Worm (Caenorhabditis elegans): ENCODE data around the gene npp-26.

npp-26 gene

DNA sequence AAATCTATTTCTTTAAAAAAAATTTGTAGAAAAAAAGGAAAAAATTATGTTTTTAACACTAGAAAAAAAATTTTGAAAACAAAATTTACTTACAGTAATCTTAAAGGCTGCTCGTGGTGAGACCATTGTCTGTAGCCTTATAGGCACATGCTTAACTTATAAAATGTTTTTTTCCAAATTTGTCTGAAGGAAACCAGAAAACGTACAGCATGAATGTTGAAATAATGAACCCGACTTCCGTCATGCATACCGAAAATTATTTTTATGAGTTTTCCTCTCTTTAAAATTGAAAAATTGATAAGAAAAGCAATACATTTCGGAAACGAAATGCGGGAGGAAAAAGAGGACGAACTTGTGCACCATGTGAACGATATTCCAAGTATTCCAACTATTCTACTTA is 7.3 kb downstream of the npp-26 start, which contains the start of gene R11E3.2:
Gene R11E3.2 (plus strand): TSS at position 301 of the 400 bp plus-strand sequence.
- TF ChIP-seq nhr-12 (tag; optimal IDR thresholded peaks at IDR 0.05) (no peak), blmp-1 (tag; optimal IDR thresholded peaks at IDR 0.05; ENCODE audit: insufficient read depth) (no peak), nhr-10 (tag; optimal IDR thresholded peaks at IDR 0.05) (no peak), fos-1 (tag; optimal IDR thresholded peaks at IDR 0.05) (peak; percentile 29), nhr-129 (tag; optimal IDR thresholded peaks at IDR 0.05) (no peak), mdl-1 (tag; optimal IDR thresholded peaks at IDR 0.05) (no peak), elt-3 (tag; optimal IDR thresholded peaks at IDR 0.05) (no peak), crh-2 (tag; optimal IDR thresholded peaks at IDR 0.05) (no peak)

DNA sequence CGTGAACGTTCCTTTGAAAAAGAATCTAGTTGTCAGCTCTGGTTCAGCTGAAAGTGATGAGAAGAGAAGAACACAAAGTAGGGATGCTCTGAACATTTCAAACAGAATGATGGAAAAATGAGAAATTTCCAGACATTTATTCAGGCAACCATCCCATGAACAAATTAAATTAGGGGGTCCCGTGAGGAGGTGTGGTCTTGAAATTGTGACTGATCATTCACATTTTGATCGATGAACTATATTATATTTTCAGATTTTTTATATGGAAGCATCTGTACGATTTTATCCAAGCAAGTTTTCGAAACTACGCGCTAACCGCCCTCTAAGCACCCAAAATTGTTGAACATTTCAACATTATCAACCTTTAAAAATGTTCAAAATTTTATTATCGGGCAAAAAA is 11.5 kb downstream of the npp-26 start, which contains the start of gene R11E3.19:
Gene R11E3.19 (minus strand): TSS at position 101 of the 400 bp plus-strand sequence.
- no peak for TF ChIP-seq ztf-1 (GFP tag; conservative IDR thresholded peaks at IDR 0.05)
- TF ChIP-seq nhr-12 (tag; optimal IDR thresholded peaks at IDR 0.05): no peak
- TF ChIP-seq sem-4 (tag; optimal IDR thresholded peaks at IDR 0.05): no peak
- TF ChIP-seq lin-39 (tag; optimal IDR thresholded peaks at IDR 0.05): no peak
- TF ChIP-seq aly-2 (tag; optimal IDR thresholded peaks at IDR 0.05): no peak
- TF ChIP-seq lsy-2 (tag; optimal IDR thresholded peaks at IDR 0.05): no peak
- TF ChIP-seq ZK546.5 (tag; optimal IDR thresholded peaks at IDR 0.05): no peak
- TF ChIP-seq egl-27 (tag; optimal IDR thresholded peaks at IDR 0.05): no peak
- no peak for TF ChIP-seq nhr-10 (tag; optimal IDR thresholded peaks at IDR 0.05)
- no peak for TF ChIP-seq crh-2 (tag; optimal IDR thresholded peaks at IDR 0.05)
- no peak for TF ChIP-seq sma-9 (GFP tag; optimal IDR thresholded peaks at IDR 0.05)
- TF ChIP-seq sma-9 (tag; optimal IDR thresholded peaks at IDR 0.05): no peak
- TF ChIP-seq nhr-237 (tag; optimal IDR thresholded peaks at IDR 0.05): no peak
- no peak for TF ChIP-seq elt-1 (tag; optimal IDR thresholded peaks at IDR 0.05)
- TF ChIP-seq snpc-4 (tag; optimal IDR thresholded peaks at IDR 0.05): no peak
- no peak for TF ChIP-seq nhr-25 (tag; optimal IDR thresholded peaks at IDR 0.05)

DNA sequence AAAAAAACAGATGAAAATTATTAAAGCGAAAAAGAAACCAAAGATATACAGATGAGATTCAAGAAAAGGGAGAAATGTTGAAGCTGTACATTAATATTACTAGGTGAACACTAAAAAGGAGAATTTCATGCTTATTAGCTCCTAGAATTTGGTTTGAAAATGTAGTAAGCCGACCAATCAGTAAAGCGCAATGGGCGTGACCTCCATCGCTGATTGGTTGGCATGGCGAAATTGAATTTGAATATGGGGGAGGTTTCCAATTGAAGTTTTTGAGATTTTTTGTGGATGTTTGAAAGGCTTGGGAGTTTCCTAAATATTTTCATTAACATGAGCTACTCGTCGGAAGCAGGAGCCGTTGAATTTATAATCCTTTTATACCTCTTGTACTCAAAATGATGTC is 12.0 kb downstream of the npp-26 start:
- TF ChIP-seq unc-55 (GFP tag; optimal IDR thresholded peaks at IDR 0.05) (no peak), gmeb-1 (tag; optimal IDR thresholded peaks at IDR 0.05) (no peak), dmd-4 (tag; optimal IDR thresholded peaks at IDR 0.05) (no peak), nhr-129 (tag; optimal IDR thresholded peaks at IDR 0.05) (no peak), zag-1 (tag; optimal IDR thresholded peaks at IDR 0.05) (no peak), nhr-6 (tag; optimal IDR thresholded peaks at IDR 0.05) (no peak), unc-62 (GFP tag; optimal IDR thresholded peaks at IDR 0.05) (no peak), nhr-11 (tag; optimal IDR thresholded peaks at IDR 0.05) (no peak), egl-27 (tag; optimal IDR thresholded peaks at IDR 0.05) (no peak), mdl-1 (tag; optimal IDR thresholded peaks at IDR 0.05) (no peak), skn-1 (tag; optimal IDR thresholded peaks at IDR 0.05) (no peak), R02D3.7 (tag; optimal IDR thresholded peaks at IDR 0.05) (no peak), elt-1 (tag; optimal IDR thresholded peaks at IDR 0.05) (no peak), ama-1 (optimal IDR thresholded peaks at IDR 0.05) (no peak), nhr-23 (tag; optimal IDR thresholded peaks at IDR 0.05) (no peak), ceh-16 (tag; optimal IDR thresholded peaks at IDR 0.05) (no peak), alr-1 (tag; optimal IDR thresholded peaks at IDR 0.05) (no peak), ceh-82 (tag; optimal IDR thresholded peaks at IDR 0.05) (no peak), mbf-1 (tag; optimal IDR thresholded peaks at IDR 0.05) (no peak)

DNA sequence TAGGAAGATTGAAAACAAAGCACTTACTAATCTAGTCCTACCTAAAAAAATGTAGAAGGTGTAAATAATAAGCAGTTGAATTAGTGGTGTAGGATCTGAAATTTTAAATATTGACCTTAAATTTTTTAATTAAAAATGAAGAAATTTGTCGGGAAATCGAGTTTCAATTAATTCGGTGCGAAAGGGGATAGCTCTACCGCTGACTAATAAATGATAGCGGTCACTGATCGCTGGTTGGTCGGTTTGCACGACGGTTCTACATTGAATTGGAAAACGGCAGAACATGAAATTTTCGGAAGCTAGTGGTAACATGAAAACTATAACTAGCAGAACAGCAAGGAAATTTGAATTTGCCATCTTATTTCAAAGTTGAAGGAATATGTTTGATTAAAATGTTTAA is 15.6 kb downstream of the npp-26 start, which contains the start of gene set-15:
Gene set-15 (minus strand): TSS at position 101 of the 400 bp plus-strand sequence.
- TF ChIP-seq unc-62 (GFP tag; optimal IDR thresholded peaks at IDR 0.05) (no peak), mab-5 (tag; optimal IDR thresholded peaks at IDR 0.05) (no peak), F13H6.1 (tag; optimal IDR thresholded peaks at IDR 0.05) (no peak), ceh-16 (tag; optimal IDR thresholded peaks at IDR 0.05) (no peak), ztf-11 (tag; optimal IDR thresholded peaks at IDR 0.05) (no peak), ztf-1 (GFP tag; conservative IDR thresholded peaks at IDR 0.05) (no peak), egl-27 (tag; optimal IDR thresholded peaks at IDR 0.05) (no peak), aly-2 (tag; optimal IDR thresholded peaks at IDR 0.05) (no peak), unc-55 (GFP tag; optimal IDR thresholded peaks at IDR 0.05) (no peak), unc-39 (tag; optimal IDR thresholded peaks at IDR 0.05) (no peak), nhr-11 (tag; optimal IDR thresholded peaks at IDR 0.05) (no peak), lin-13 (GFP tag; optimal IDR thresholded peaks at IDR 0.05) (no peak), sma-3 (GFP tag; optimal IDR thresholded peaks at IDR 0.05) (no peak)
